Fruit fly (Drosophila melanogaster): Measurements from ENCODE around the gene Mst27D.

dm6 chr2L:7049009-7049647 is 11.5 kb downstream of the Mst27D start:
- TF ChIP-seq Dbx (GFP tag; IDR thresholded peaks at IDR 0.05) (peak; percentile 67; the same call in 1 of the 3 replicates), ci (GFP tag; IDR thresholded peaks at IDR 0.05) (peak; percentile 62; the same call in 2 of the 3 replicates), CG14667 (GFP tag; IDR thresholded peaks at IDR 0.05) (no peak), bigmax (GFP tag; optimal IDR thresholded peaks at IDR 0.05) (no peak), Chrac-16 (GFP tag; optimal IDR thresholded peaks at IDR 0.05) (no peak), CG11723 (GFP tag; optimal IDR thresholded peaks at IDR 0.05) (no peak), ro (GFP tag; IDR thresholded peaks at IDR 0.05) (no peak), CoRest (tag; optimal IDR thresholded peaks at IDR 0.05) (no peak), row (GFP tag; IDR thresholded peaks at IDR 0.05) (peak; percentile 93), ab (GFP tag; optimal IDR thresholded peaks at IDR 0.05) (no peak), CG9727 (GFP tag; optimal IDR thresholded peaks at IDR 0.05) (peak; percentile 21), mirr (GFP tag; optimal IDR thresholded peaks at IDR 0.05) (peak; percentile 57)

All from whole organism, embryonic.